Worm (Caenorhabditis elegans): ENCODE data around the gene C07H6.2.

The C07H6.2 gene

DNA sequence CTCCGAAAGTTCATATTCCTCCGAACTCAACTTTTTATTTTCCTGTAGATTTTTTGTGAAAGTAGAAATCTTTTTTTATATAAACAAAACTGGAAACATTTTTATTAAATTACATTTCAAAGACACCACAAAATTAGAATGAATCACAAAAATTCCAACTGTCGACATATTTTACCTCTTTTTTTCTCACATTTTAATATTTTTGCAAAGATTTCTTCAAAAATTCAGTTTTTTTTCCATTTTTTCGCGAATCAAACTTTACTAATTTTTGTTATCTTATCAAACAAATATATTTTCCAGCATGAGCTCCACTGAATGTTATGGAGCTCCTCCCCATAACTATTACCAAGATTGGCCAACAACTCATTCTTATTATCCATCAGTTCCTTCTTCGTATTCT, 34.6 kb downstream of the C07H6.2 start, which contains the start of gene ceh-13:
ceh-13 (plus strand) TSS at position 301 of the 400 bp plus-strand sequence.
- TF ChIP-seq B0310.2 (tag; optimal IDR thresholded peaks at IDR 0.05), result no peak
- TF ChIP-seq sea-1 (GFP tag; conservative IDR thresholded peaks at IDR 0.05), result no peak
- no peak for TF ChIP-seq hmg-4 (GFP tag; optimal IDR thresholded peaks at IDR 0.05)
- no peak for TF ChIP-seq tbx-11 (GFP tag; IDR thresholded peaks at IDR 0.05)
- no peak for TF ChIP-seq ceh-36 (tag; optimal IDR thresholded peaks at IDR 0.05)
- no peak for TF ChIP-seq pes-1 (GFP tag; IDR thresholded peaks at IDR 0.05)
- TF ChIP-seq aly-1 (tag; optimal IDR thresholded peaks at IDR 0.05), result no peak
- TF ChIP-seq F13C5.2 (tag; optimal IDR thresholded peaks at IDR 0.05), result no peak
- no peak for TF ChIP-seq hnd-1 (tag; optimal IDR thresholded peaks at IDR 0.05)
- TF ChIP-seq hmbx-1 (tag; optimal IDR thresholded peaks at IDR 0.05), result no peak
- no peak for TF ChIP-seq ama-1 (optimal IDR thresholded peaks at IDR 0.05)
- TF ChIP-seq tra-4 (tag; optimal IDR thresholded peaks at IDR 0.05), result no peak
- TF ChIP-seq ceh-13 (GFP tag; optimal IDR thresholded peaks at IDR 0.05), result no peak
- TF ChIP-seq flt-1 (GFP tag; IDR thresholded peaks at IDR 0.05), result no peak
- no peak for TF ChIP-seq ets-7 (tag; optimal IDR thresholded peaks at IDR 0.05)
- TF ChIP-seq scrt-1 (GFP tag; IDR thresholded peaks at IDR 0.05), result no peak
- no peak for TF ChIP-seq tbx-37 (GFP tag; conservative IDR thresholded peaks at IDR 0.05)

- TF ChIP-seq ceh-36 (tag; optimal IDR thresholded peaks at IDR 0.05), result no peak
Measured at ce11 chrIII:7557930-7558470, 37.2 kb downstream of the C07H6.2 start.

- no peak for TF ChIP-seq tra-4 (tag; optimal IDR thresholded peaks at IDR 0.05)
- no peak for TF ChIP-seq aly-1 (tag; optimal IDR thresholded peaks at IDR 0.05)
- no peak for TF ChIP-seq hnd-1 (tag; optimal IDR thresholded peaks at IDR 0.05)
- no peak for TF ChIP-seq ets-7 (tag; optimal IDR thresholded peaks at IDR 0.05)
- no peak for TF ChIP-seq hmbx-1 (tag; optimal IDR thresholded peaks at IDR 0.05)
- no peak for TF ChIP-seq ama-1 (optimal IDR thresholded peaks at IDR 0.05)
- TF ChIP-seq tbx-37 (GFP tag; conservative IDR thresholded peaks at IDR 0.05), result no peak
- TF ChIP-seq F13C5.2 (tag; optimal IDR thresholded peaks at IDR 0.05), result no peak
- TF ChIP-seq ceh-36 (tag; optimal IDR thresholded peaks at IDR 0.05), result no peak
- TF ChIP-seq scrt-1 (GFP tag; IDR thresholded peaks at IDR 0.05), result no peak
- no peak for TF ChIP-seq B0310.2 (tag; optimal IDR thresholded peaks at IDR 0.05)
- no peak for TF ChIP-seq flt-1 (GFP tag; IDR thresholded peaks at IDR 0.05)
- no peak for TF ChIP-seq sea-1 (GFP tag; conservative IDR thresholded peaks at IDR 0.05)
- TF ChIP-seq pes-1 (GFP tag; IDR thresholded peaks at IDR 0.05), result no peak
- no peak for TF ChIP-seq ceh-13 (GFP tag; optimal IDR thresholded peaks at IDR 0.05)
- no peak for TF ChIP-seq hmg-4 (GFP tag; optimal IDR thresholded peaks at IDR 0.05)
Measured at ce11 chrIII:7558658-7559057, 37.8 kb downstream of the C07H6.2 start.

- TF ChIP-seq tbx-11 (GFP tag; IDR thresholded peaks at IDR 0.05) (no peak), B0310.2 (tag; optimal IDR thresholded peaks at IDR 0.05) (no peak), tbx-37 (GFP tag; conservative IDR thresholded peaks at IDR 0.05) (no peak), ama-1 (optimal IDR thresholded peaks at IDR 0.05) (no peak), pes-1 (GFP tag; IDR thresholded peaks at IDR 0.05) (no peak), flt-1 (GFP tag; IDR thresholded peaks at IDR 0.05) (no peak), scrt-1 (GFP tag; IDR thresholded peaks at IDR 0.05) (no peak), aly-1 (tag; optimal IDR thresholded peaks at IDR 0.05) (no peak)
Measured at ce11 chrIII:7559869-7560268, 39.1 kb downstream of the C07H6.2 start.

DNA sequence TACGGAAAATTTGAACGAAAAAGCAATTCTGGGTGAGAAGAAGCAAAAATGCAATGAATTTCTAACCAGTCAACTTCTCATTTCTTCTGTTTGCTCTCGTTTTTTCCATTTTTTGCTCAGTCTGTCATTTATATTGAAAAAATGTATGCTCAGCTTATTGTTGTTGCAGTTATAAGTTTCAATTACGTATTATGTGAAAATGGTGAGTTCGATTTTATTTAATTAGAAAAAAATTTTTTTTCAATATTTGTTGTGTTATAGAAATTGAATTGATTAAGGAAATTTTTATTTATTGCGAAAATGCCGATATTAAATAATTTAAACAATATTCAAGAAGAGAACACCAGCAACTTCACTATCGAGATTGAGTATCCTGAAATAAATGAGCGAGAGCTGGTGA, 41.1 kb downstream of the C07H6.2 start, which contains the start of gene lgc-12:
lgc-12 (plus strand) TSS at position 301 of the 400 bp plus-strand sequence.
- TF ChIP-seq sea-1 (GFP tag; conservative IDR thresholded peaks at IDR 0.05) (no peak), F13C5.2 (tag; optimal IDR thresholded peaks at IDR 0.05) (no peak)

ce11 chrIII:7565247-7565646, 44.4 kb downstream of the C07H6.2 start, which contains the start of gene ttr-8:
Gene ttr-8 (minus strand): TSS chrIII:7565347.
- TF ChIP-seq sea-1 (GFP tag; conservative IDR thresholded peaks at IDR 0.05), result no peak
- TF ChIP-seq B0310.2 (tag; optimal IDR thresholded peaks at IDR 0.05), result no peak
- no peak for TF ChIP-seq aly-1 (tag; optimal IDR thresholded peaks at IDR 0.05)
- no peak for TF ChIP-seq tra-4 (tag; optimal IDR thresholded peaks at IDR 0.05)
- no peak for TF ChIP-seq scrt-1 (GFP tag; IDR thresholded peaks at IDR 0.05)
- TF ChIP-seq tbx-11 (GFP tag; IDR thresholded peaks at IDR 0.05), result no peak
- no peak for TF ChIP-seq ets-7 (tag; optimal IDR thresholded peaks at IDR 0.05)
- no peak for TF ChIP-seq flt-1 (GFP tag; IDR thresholded peaks at IDR 0.05)
- no peak for TF ChIP-seq hnd-1 (tag; optimal IDR thresholded peaks at IDR 0.05)

ce11 chrIII:7566098-7566497, 45.3 kb downstream of the C07H6.2 start, which contains the start of gene ttr-32:
Gene ttr-32 (plus strand): TSS chrIII:7566411.
- TF ChIP-seq scrt-1 (GFP tag; IDR thresholded peaks at IDR 0.05) (no peak), aly-1 (tag; optimal IDR thresholded peaks at IDR 0.05) (no peak), tra-4 (tag; optimal IDR thresholded peaks at IDR 0.05) (no peak), flt-1 (GFP tag; IDR thresholded peaks at IDR 0.05) (no peak)

DNA sequence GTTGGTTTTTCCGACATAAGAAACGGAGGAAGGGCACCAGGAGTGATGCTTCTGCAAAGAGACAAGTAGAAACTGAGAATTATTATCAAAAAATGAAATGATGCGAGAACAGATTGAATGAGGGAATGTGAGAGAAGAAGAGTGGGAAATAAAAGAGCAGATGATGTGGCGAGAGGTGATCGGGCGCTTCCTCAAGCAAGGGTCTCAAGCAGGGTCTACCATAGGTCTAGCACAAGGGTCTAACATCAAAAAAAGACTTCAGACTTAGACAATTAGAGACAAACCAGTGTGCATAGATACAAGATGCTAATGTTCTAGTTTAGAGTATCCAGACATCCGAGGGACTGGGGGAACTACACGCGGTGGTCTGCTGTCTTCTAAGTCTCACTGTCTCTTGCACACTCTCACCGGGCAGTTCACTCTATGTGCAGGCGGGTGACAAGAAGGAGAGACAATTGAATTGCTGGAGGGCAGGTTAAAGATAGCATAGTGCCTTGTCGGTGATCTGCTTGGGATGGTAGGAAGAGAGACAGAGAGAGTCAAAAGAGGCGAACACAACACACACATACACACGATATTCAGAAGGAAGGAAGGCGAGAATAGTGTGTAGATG, 49.4 kb downstream of the C07H6.2 start, which contains the start of gene R13A5.7:
R13A5.7 (minus strand) TSS at position 51 of the 613 bp plus-strand sequence.
- TF ChIP-seq scrt-1 (GFP tag; IDR thresholded peaks at IDR 0.05), result 0 out of 2 replicates have a peak, but pooled peaks have one; percentile 10
- peak; percentile 10 for TF ChIP-seq aly-1 (tag; optimal IDR thresholded peaks at IDR 0.05)
- TF ChIP-seq hmg-4 (GFP tag; optimal IDR thresholded peaks at IDR 0.05), result peak; percentile 74
- TF ChIP-seq tra-4 (tag; optimal IDR thresholded peaks at IDR 0.05), result no peak
- no peak for TF ChIP-seq pes-1 (GFP tag; IDR thresholded peaks at IDR 0.05)

All from whole organism, early embryonic.